Fruit fly (Drosophila melanogaster) whole organism, embryonic: ENCODE data around the gene Jarid2.

Experiments used
- Abd-B ChIP-seq: fragments of 200-800 bp; sonication (Bioruptor generic); optimal IDR thresholded peaks from 2 replicates; lab custom pipeline; 2018; ENCODE audit warnings: missing biosample characterization, mild to moderate bottlenecking, missing genetic modification characterization, moderate library complexity
- Awh ChIP-seq: fragments of 200-800 bp; sonication (Bioruptor generic); IDR thresholded peaks from 2 replicates; pipeline ENCODE4, ENCODE4 v1.3.6; 2022; ENCODE audit warnings: missing biosample characterization, missing genetic modification characterization
- BEAF-32 ChIP-seq: fragments of 200-800 bp; sonication (Bioruptor generic); optimal IDR thresholded peaks from 3 replicates; lab custom pipeline; 2017; ENCODE audit warnings: missing biosample characterization, missing genetic modification characterization, mild to moderate bottlenecking, moderate library complexity, missing genetic modification reagents
- Bteb2 ChIP-seq: fragments of 200-800 bp; sonication (Bioruptor generic); optimal IDR thresholded peaks from 2 replicates; lab custom pipeline; 2016; ENCODE audit warnings: missing biosample characterization, missing genetic modification characterization
- CG10267 ChIP-seq: fragments of 200-800 bp; sonication (Bioruptor generic); optimal IDR thresholded peaks from 2 replicates; lab custom pipeline; 2018; ENCODE audit warnings: missing biosample characterization, mild to moderate bottlenecking, missing genetic modification characterization, moderate library complexity
- CG10321 ChIP-seq: fragments of 200-800 bp; sonication (Bioruptor generic); IDR thresholded peaks from 2 replicates; pipeline ENCODE4 v1.3.6; 2022; ENCODE audit warnings: missing biosample characterization, missing genetic modification characterization
- CG12104 ChIP-seq: fragments of 200-800 bp; sonication (Bioruptor generic); optimal IDR thresholded peaks from 3 replicates; lab custom pipeline; 2016; ENCODE audit warnings: missing biosample characterization, missing genetic modification characterization
- CG12219 ChIP-seq: fragments of 200-800 bp; sonication (Bioruptor generic); optimal IDR thresholded peaks from 3 replicates; lab custom pipeline; 2018; ENCODE audit warnings: missing biosample characterization, mild to moderate bottlenecking, missing genetic modification characterization
- CG12659 ChIP-seq: fragments of 200-800 bp; sonication (Bioruptor generic); optimal IDR thresholded peaks from 3 replicates; lab custom pipeline; 2017; ENCODE audit warnings: mild to moderate bottlenecking, missing biosample characterization, missing genetic modification reagents, missing genetic modification characterization
- CG12942 ChIP-seq: fragments of 200-800 bp; sonication (Bioruptor generic); optimal IDR thresholded peaks from 3 replicates; lab custom pipeline; 2016; ENCODE audit warnings: missing biosample characterization, missing genetic modification characterization
- CG14014 ChIP-seq: fragments of 200-800 bp; sonication (Bioruptor generic); IDR thresholded peaks from 2 replicates; pipeline ENCODE4 v1.3.6; 2022; ENCODE audit warnings: missing biosample characterization, missing genetic modification characterization
- CG16813 ChIP-seq: fragments of 200-800 bp; sonication (Bioruptor generic); IDR thresholded peaks from 3 replicates; pipeline ENCODE4 v1.3.6; 2022; ENCODE audit warnings: missing biosample characterization, missing genetic modification characterization; ENCODE audit not compliant: partially characterized antibody
- CG17829 ChIP-seq: fragments of 200-800 bp; optimal IDR thresholded peaks from 2 replicates; lab custom pipeline; 2019; ENCODE audit warnings: missing biosample characterization, mild to moderate bottlenecking, missing genetic modification characterization, moderate library complexity
- CG2129 ChIP-seq: fragments of 200-800 bp; sonication (Bioruptor generic); IDR thresholded peaks from 2 replicates; pipeline ENCODE4 v1.3.6; 2022; ENCODE audit warnings: missing biosample characterization, missing genetic modification characterization; ENCODE audit not compliant: partially characterized antibody
- CG2875 ChIP-seq: fragments of 200-800 bp; sonication (Bioruptor generic); optimal IDR thresholded peaks from 2 replicates; lab custom pipeline; 2017; ENCODE audit warnings: missing biosample characterization, mild to moderate bottlenecking, missing genetic modification characterization, missing genetic modification reagents
- CG3065 ChIP-seq: fragments of 200-800 bp; sonication (Bioruptor generic); optimal IDR thresholded peaks from 2 replicates; lab custom pipeline; 2016; ENCODE audit warnings: missing biosample characterization, missing genetic modification characterization
- CG33557 ChIP-seq: fragments of 200-800 bp; sonication (Bioruptor generic); optimal IDR thresholded peaks from 2 replicates; lab custom pipeline; 2019; ENCODE audit warnings: missing biosample characterization, mild to moderate bottlenecking, missing genetic modification characterization, moderate library complexity
- CG43689 ChIP-seq: fragments of 200-800 bp; sonication (Bioruptor generic); IDR thresholded peaks from 2 replicates; pipeline ENCODE4 v1.3.6; 2022; ENCODE audit warnings: missing biosample characterization, missing genetic modification characterization
- CG4404 ChIP-seq: fragments of 200-800 bp; sonication (Bioruptor generic); IDR thresholded peaks from 2 replicates; pipeline ENCODE4 v1.3.6; 2022; ENCODE audit warnings: missing biosample characterization, missing genetic modification characterization
- CG4617 ChIP-seq: fragments of 200-800 bp; sonication (Bioruptor generic); optimal IDR thresholded peaks from 3 replicates; lab custom pipeline; 2016; ENCODE audit warnings: missing biosample characterization, missing genetic modification characterization, borderline replicate concordance
- CG5180 ChIP-seq: fragments of 200-800 bp; sonication (Bioruptor generic); optimal IDR thresholded peaks from 3 replicates; lab custom pipeline; 2017; ENCODE audit warnings: missing biosample characterization, missing genetic modification characterization, mild to moderate bottlenecking, moderate library complexity, missing genetic modification reagents
- CG7786 ChIP-seq: fragments of 200-800 bp; sonication (Bioruptor generic); optimal IDR thresholded peaks from 2 replicates; lab custom pipeline; 2016; ENCODE audit warnings: missing biosample characterization, missing genetic modification characterization
- CG7928 ChIP-seq: fragments of 200-800 bp; sonication (Bioruptor generic); optimal IDR thresholded peaks from 2 replicates; lab custom pipeline; 2017; ENCODE audit warnings: missing biosample characterization, mild to moderate bottlenecking, missing genetic modification characterization
- CG9215 ChIP-seq: fragments of 200-800 bp; sonication (Bioruptor generic); IDR thresholded peaks from 2 replicates; pipeline ENCODE4 v1.3.6; 2022; ENCODE audit warnings: missing biosample characterization, missing genetic modification characterization
- CHES-1-like ChIP-seq: fragments of 200-800 bp; sonication (Bioruptor generic); optimal IDR thresholded peaks from 2 replicates; lab custom pipeline; 2016; ENCODE audit warnings: missing biosample characterization, missing genetic modification characterization
- CrebB ChIP-seq: fragments of 200-800 bp; sonication (Bioruptor generic); optimal IDR thresholded peaks from 3 replicates; lab custom pipeline; 2018; ENCODE audit warnings: missing biosample characterization, mild to moderate bottlenecking, missing genetic modification characterization
- D19A ChIP-seq: fragments of 200-800 bp; optimal IDR thresholded peaks from 3 replicates; lab custom pipeline; 2019; ENCODE audit warnings: missing biosample characterization, mild to moderate bottlenecking, missing genetic modification characterization, moderate library complexity
- ERR ChIP-seq: fragments of 200-800 bp; sonication (Bioruptor generic); optimal IDR thresholded peaks from 2 replicates; lab custom pipeline; 2016; ENCODE audit warnings: missing biosample characterization, missing genetic modification characterization
- Eip74EF ChIP-seq, 2 experiments: fragments of 200-800 bp in 1 of 2; fragments of >200 bp in 1 of 2; sonication (Bioruptor generic) in 1 of 2; optimal IDR thresholded peaks; 2 replicates each; lab custom pipeline; 2017 to 2019; ENCODE audit warnings: missing biosample characterization in 2 of 2, missing genetic modification characterization in 2 of 2, mild to moderate bottlenecking in 1 of 2, moderate library complexity in 1 of 2
- Gsc ChIP-seq: fragments of 200-800 bp; sonication (Bioruptor generic); IDR thresholded peaks from 2 replicates; pipeline ENCODE4 v1.3.6; 2022; ENCODE audit warnings: missing biosample characterization, missing genetic modification characterization
- MBD-R2 ChIP-seq: fragments of 200-800 bp; sonication (Bioruptor generic); IDR thresholded peaks from 2 replicates; pipeline ENCODE4 v1.3.6; 2022; ENCODE audit warnings: missing biosample characterization, missing genetic modification characterization
- MTF-1 ChIP-seq: fragments of 200-800 bp; sonication (Bioruptor generic); optimal IDR thresholded peaks from 2 replicates; lab custom pipeline; 2018; ENCODE audit warnings: missing biosample characterization, mild to moderate bottlenecking, missing genetic modification characterization, borderline replicate concordance
- Meics ChIP-seq: fragments of 200-800 bp; sonication (Bioruptor generic); optimal IDR thresholded peaks from 2 replicates; lab custom pipeline; 2017; ENCODE audit warnings: missing biosample characterization, mild to moderate bottlenecking, missing genetic modification characterization
- Myb ChIP-seq: fragments of 200-800 bp; sonication (Bioruptor generic); optimal IDR thresholded peaks from 2 replicates; lab custom pipeline; 2016; ENCODE audit warnings: missing biosample characterization, missing genetic modification characterization
- Nf-YC ChIP-seq: fragments of 200-800 bp; optimal IDR thresholded peaks from 3 replicates; lab custom pipeline; 2019; ENCODE audit warnings: missing biosample characterization, mild to moderate bottlenecking, missing genetic modification characterization, moderate library complexity
- Opbp ChIP-seq: fragments of 200-800 bp; sonication (Bioruptor generic); IDR thresholded peaks from 3 replicates; pipeline ENCODE4 v1.3.6; 2022; ENCODE audit warnings: missing biosample characterization, missing genetic modification characterization; ENCODE audit not compliant: partially characterized antibody
- Scr ChIP-seq: fragments of 200-800 bp; sonication (Bioruptor generic); IDR thresholded peaks from 2 replicates; pipeline ENCODE4 v1.3.6; 2022; ENCODE audit warnings: missing biosample characterization, missing genetic modification characterization; ENCODE audit not compliant: partially characterized antibody
- ab ChIP-seq: fragments of 200-800 bp; sonication (Bioruptor generic); optimal IDR thresholded peaks from 2 replicates; lab custom pipeline; 2016; ENCODE audit warnings: missing biosample characterization, missing genetic modification characterization
- ash1 ChIP-seq: fragments of 200-800 bp; sonication (Bioruptor generic); optimal IDR thresholded peaks from 2 replicates; lab custom pipeline; 2018; ENCODE audit warnings: missing biosample characterization, mild to moderate bottlenecking, missing genetic modification characterization
- croc ChIP-seq: fragments of 200-800 bp; sonication (Bioruptor generic); conservative IDR thresholded peaks from 3 replicates; pipeline ENCODE4 v1.3.6; 2022; ENCODE audit warnings: missing biosample characterization, missing genetic modification characterization
- crol ChIP-seq: fragments of 200-800 bp; sonication (Bioruptor generic); IDR thresholded peaks from 2 replicates; pipeline ENCODE4 v1.3.6; 2022; ENCODE audit warnings: missing biosample characterization, missing genetic modification characterization
- ewg ChIP-seq: fragments of 200-800 bp; sonication (Bioruptor generic); optimal IDR thresholded peaks from 3 replicates; lab custom pipeline; 2017; ENCODE audit warnings: mild to moderate bottlenecking, missing biosample characterization, missing genetic modification reagents, missing genetic modification characterization
- fd64A ChIP-seq: fragments of 200-800 bp; sonication (Bioruptor generic); optimal IDR thresholded peaks from 3 replicates; lab custom pipeline; 2018; ENCODE audit warnings: missing biosample characterization, mild to moderate bottlenecking, missing genetic modification characterization
- fru ChIP-seq: fragments of >200 bp; optimal IDR thresholded peaks from 2 replicates; lab custom pipeline; 2017
- ftz-f1 ChIP-seq: fragments of 200-800 bp; sonication (Bioruptor generic); optimal IDR thresholded peaks from 2 replicates; lab custom pipeline; 2016; ENCODE audit warnings: missing biosample characterization, missing genetic modification characterization
- gem ChIP-seq: fragments of 200-800 bp; sonication (Bioruptor generic); optimal IDR thresholded peaks from 2 replicates; lab custom pipeline; 2019; ENCODE audit warnings: missing biosample characterization, mild to moderate bottlenecking, missing genetic modification characterization, moderate library complexity
- pb ChIP-seq: fragments of 200-800 bp; sonication (Bioruptor generic); optimal IDR thresholded peaks from 3 replicates; lab custom pipeline; 2016; ENCODE audit warnings: missing biosample characterization, missing genetic modification characterization
- seq ChIP-seq: fragments of 200-800 bp; sonication (Bioruptor generic); IDR thresholded peaks from 2 replicates; pipeline ENCODE4 v1.3.6; 2022; ENCODE audit warnings: missing biosample characterization, missing genetic modification characterization
- ssp ChIP-seq: fragments of 200-800 bp; sonication (Bioruptor generic); IDR thresholded peaks from 2 replicates; pipeline ENCODE4 v1.3.6; 2022; ENCODE audit warnings: missing biosample characterization, missing genetic modification characterization
- vfl ChIP-seq: fragments of 200-800 bp; sonication (Bioruptor generic); optimal IDR thresholded peaks from 2 replicates; lab custom pipeline; 2016; ENCODE audit warnings: missing biosample characterization, missing genetic modification characterization

Jarid2 gene

DNA sequence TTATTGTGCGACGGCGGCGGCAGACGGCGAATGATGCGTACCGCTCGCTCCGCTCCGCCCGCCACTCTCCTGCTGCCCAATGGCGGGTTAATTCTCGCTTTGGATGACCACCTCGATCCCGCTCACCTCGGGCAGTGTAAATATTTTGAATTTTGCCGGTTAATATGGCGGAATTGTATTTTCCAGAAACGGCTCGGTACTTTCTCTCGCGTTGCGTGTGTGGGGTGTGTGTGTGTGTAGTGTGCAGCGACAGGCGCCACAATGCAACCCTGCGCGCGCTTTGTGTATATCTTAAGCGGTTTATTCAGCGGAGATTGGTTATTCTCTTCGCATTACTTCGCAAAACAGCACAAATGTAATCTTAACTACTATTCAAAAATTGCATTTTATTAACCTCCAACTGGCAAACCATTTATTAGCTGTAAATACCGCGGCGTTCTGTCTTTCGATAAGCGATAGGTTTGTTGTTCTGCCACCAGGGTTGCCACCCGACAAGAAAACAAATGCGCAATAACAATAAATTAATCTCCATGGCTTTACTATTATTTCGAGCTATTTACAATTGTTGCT lies 20.9 kb upstream of the Jarid2 start, which contains the start of the genes phol and CG3552 (continued):
- no peak for TF ChIP-seq CG2875 (GFP tag; lab: Kevin White, UChicago)
- no peak for TF ChIP-seq CG3065 (GFP tag; lab: Kevin White, UChicago)
- no peak for TF ChIP-seq CG9215 (GFP tag; lab: Robert Waterston, UW)
- TF ChIP-seq CG5180 (GFP tag; lab: Kevin White, UChicago), result no peak
- no peak for TF ChIP-seq D19A (tag; lab: Kevin White, UChicago)
- no peak for TF ChIP-seq seq (GFP tag; lab: Robert Waterston, UW)
- peak; percentile 48 for TF ChIP-seq CG10267 (tag; lab: Kevin White, UChicago)
- TF ChIP-seq CG4404 (GFP tag; lab: Robert Waterston, UW), result no peak
- no peak for TF ChIP-seq ERR (GFP tag; lab: Kevin White, UChicago)
- peak; percentile 25; the same call in 1 of the 2 replicates for TF ChIP-seq crol (GFP tag; lab: Robert Waterston, UW)
- peak; percentile 66 for TF ChIP-seq MBD-R2
- TF ChIP-seq CG16813 (GFP tag; lab: Robert Waterston, UW), result peak; percentile 53; the same call in 2 of the 3 replicates
- no peak for TF ChIP-seq CG2129 (GFP tag; lab: Robert Waterston, UW)
- peak; percentile 57 for TF ChIP-seq Scr (GFP tag; lab: Robert Waterston, UW)
- peak; percentile 57 for TF ChIP-seq BEAF-32 (GFP tag; lab: Kevin White, UChicago)
- TF ChIP-seq CG7928 (GFP tag; lab: Kevin White, UChicago), result peak; percentile 41
- no peak for TF ChIP-seq croc (GFP tag; lab: Robert Waterston, UW)
- no peak for TF ChIP-seq ash1
- TF ChIP-seq Bteb2 (GFP tag; lab: Kevin White, UChicago), result no peak
- TF ChIP-seq ab (GFP tag; lab: Kevin White, UChicago), result no peak
- TF ChIP-seq CG4617, result peak; percentile 92
- TF ChIP-seq ftz-f1 (GFP tag; lab: Kevin White, UChicago), result no peak
- TF ChIP-seq fru (lab: Kevin White, UChicago), result no peak
- TF ChIP-seq MTF-1 (GFP tag; lab: Kevin White, UChicago), result no peak
- TF ChIP-seq CG12942, result no peak
- no peak for TF ChIP-seq CG33557 (GFP tag; lab: Kevin White, UChicago)
- peak; percentile 33 for TF ChIP-seq gem
- peak; percentile 25 for TF ChIP-seq Myb (GFP tag; lab: Kevin White, UChicago)
- TF ChIP-seq ssp (GFP tag; lab: Robert Waterston, UW), result no peak
- TF ChIP-seq CG17829 (tag; lab: Kevin White, UChicago), result peak; percentile 35
- no peak for TF ChIP-seq CG12219 (GFP tag; lab: Kevin White, UChicago)
- no peak for TF ChIP-seq fd64A (GFP tag; lab: Kevin White, UChicago)
- no peak for TF ChIP-seq pb (GFP tag; lab: Kevin White, UChicago)
- peak; percentile 18 for TF ChIP-seq vfl (GFP tag; lab: Kevin White, UChicago)
- peak; percentile 17 for TF ChIP-seq CHES-1-like (GFP tag; lab: Kevin White, UChicago)
- no peak for TF ChIP-seq CG7786 (GFP tag; lab: Kevin White, UChicago)
- no peak for TF ChIP-seq CG10321 (GFP tag; lab: Robert Waterston, UW)
- peak; percentile 29 for TF ChIP-seq CG12659 (GFP tag; lab: Kevin White, UChicago)
- TF ChIP-seq ewg (GFP tag; lab: Kevin White, UChicago), result peak; percentile 66
- TF ChIP-seq Meics (GFP tag; lab: Kevin White, UChicago), result no peak
- TF ChIP-seq Nf-YC (tag; lab: Kevin White, UChicago), result peak; percentile 43
- no peak for TF ChIP-seq Gsc
- TF ChIP-seq CG12104 (GFP tag; lab: Kevin White, UChicago), result no peak
- no peak for TF ChIP-seq CG14014 (GFP tag; lab: Robert Waterston, UW)
- TF ChIP-seq Opbp (GFP tag; lab: Robert Waterston, UW), result 0 out of 3 replicates have a peak, but pooled peaks have one; percentile 38
- TF ChIP-seq Abd-B, result peak; percentile 18
- no peak for TF ChIP-seq CrebB (tag; lab: Kevin White, UChicago)
- TF ChIP-seq Eip74EF (GFP tag; optimal IDR thresholded peaks at IDR 0.05; lab: Kevin White, UChicago), result no peak
- TF ChIP-seq Awh (GFP tag; lab: Robert Waterston, UW), result no peak
- TF ChIP-seq CG43689 (GFP tag; lab: Robert Waterston, UW), result no peak
